Worm (Caenorhabditis elegans) whole organism, L1 larva: ENCODE data around the gene F46H5.7.
A peak's percentile ranks its signal among the peaks of the same experiment; 100 is the strongest.

Source experiments
- C16A3.4 ChIP-seq: fragments of 150-350 bp; optimal IDR thresholded peaks from 2 replicates; lab custom pipeline; 2014; ENCODE audit warnings: missing biosample characterization, missing genetic modification characterization
- C34B4.2 ChIP-seq: sonication (generic microtip); optimal IDR thresholded peaks from 2 replicates; lab custom pipeline; 2017; ENCODE audit warnings: mild to moderate bottlenecking, missing genetic modification characterization, missing compliant biosample characterization
- F16B12.6 ChIP-seq: fragments of 150-350 bp; optimal IDR thresholded peaks from 2 replicates; lab custom pipeline; 2014; ENCODE audit warnings: missing biosample characterization, missing genetic modification characterization
- aha-1 ChIP-seq: fragments of 150-350 bp; optimal IDR thresholded peaks from 2 replicates; lab custom pipeline; 2014; ENCODE audit warnings: missing biosample characterization, missing genetic modification characterization
- alr-1 ChIP-seq: fragments of 200-800 bp; sonication (Bioruptor generic); optimal IDR thresholded peaks from 2 replicates; lab custom pipeline; 2018; ENCODE audit warnings: borderline replicate concordance, mild to moderate bottlenecking, missing genetic modification characterization, missing compliant biosample characterization
- blmp-1 ChIP-seq: fragments of 150-350 bp; optimal IDR thresholded peaks from 2 replicates; lab custom pipeline; 2014; ENCODE audit warnings: missing biosample characterization, missing genetic modification characterization
- ceh-63 ChIP-seq: fragments of 200-800 bp; sonication (Bioruptor generic); optimal IDR thresholded peaks from 2 replicates; lab custom pipeline; 2018; ENCODE audit warnings: mild to moderate bottlenecking, missing genetic modification characterization, missing compliant biosample characterization
- ceh-8 ChIP-seq: fragments of 200-800 bp; sonication (Bioruptor generic); optimal IDR thresholded peaks from 2 replicates; lab custom pipeline; 2018; ENCODE audit warnings: mild to moderate bottlenecking, missing genetic modification characterization, moderate library complexity, missing compliant biosample characterization
- ceh-82 ChIP-seq, 3 experiments: fragments of 150-350 bp in 1 of 3; sonication (generic microtip) in 2 of 3; optimal IDR thresholded peaks; 2 replicates each; lab custom pipeline; 2014 to 2017; ENCODE audit warnings: missing biosample characterization in 3 of 3, missing genetic modification characterization in 3 of 3
- ceh-90 ChIP-seq: sonication (generic microtip); optimal IDR thresholded peaks from 2 replicates; lab custom pipeline; 2016; ENCODE audit warnings: missing genetic modification characterization, missing compliant biosample characterization
- dpl-1 ChIP-seq, 3 experiments: fragments of 150-350 bp in 2 of 3; sonication (generic microtip) in 1 of 3; optimal IDR thresholded peaks; 2 replicates each; lab custom pipeline; 2014 to 2017; ENCODE audit warnings: missing biosample characterization in 3 of 3, missing genetic modification characterization in 3 of 3, missing genetic modification reagents in 3 of 3
- dsc-1 ChIP-seq: sonication (generic microtip); optimal IDR thresholded peaks from 2 replicates; lab custom pipeline; 2016; ENCODE audit warnings: mild to moderate bottlenecking, missing genetic modification characterization, missing compliant biosample characterization
- efl-1 ChIP-seq, 4 experiments: fragments of 150-350 bp; optimal IDR thresholded peaks in 3 of 4; peaks in 1 of 4; 1 replicate in 1 of 4; 2 replicates in 3 of 4; lab custom pipeline; 2014; ENCODE audit warnings: missing biosample characterization in 2 of 4, missing genetic modification characterization in 2 of 4, missing genetic modification reagents in 2 of 4
- egl-13 ChIP-seq: sonication (generic microtip); optimal IDR thresholded peaks from 2 replicates; lab custom pipeline; 2016; ENCODE audit warnings: missing genotype, missing genetic modification reagents, missing genetic modification characterization, missing compliant biosample characterization
- elt-2 ChIP-seq: sonication (generic microtip); optimal IDR thresholded peaks from 2 replicates; lab custom pipeline; 2016; ENCODE audit warnings: missing genetic modification characterization, mild to moderate bottlenecking, inconsistent platforms, missing compliant biosample characterization, missing genetic modification reagents
- elt-3 ChIP-seq, 6 experiments: fragments of 150-350 bp in 1 of 6; sonication (generic microtip); optimal IDR thresholded peaks; 2 replicates each; lab custom pipeline; 2017 to 2018; ENCODE audit warnings: missing biosample characterization in 6 of 6, missing genetic modification characterization in 6 of 6, inconsistent platforms in 1 of 6
- ets-5 ChIP-seq: fragments of 200-800 bp; sonication (Bioruptor generic); IDR thresholded peaks from 2 replicates; pipeline ENCODE4 v1.3.6; 2022; ENCODE audit warnings: missing genetic modification characterization, missing compliant biosample characterization
- fkh-4 ChIP-seq: sonication (generic microtip); optimal IDR thresholded peaks from 2 replicates; lab custom pipeline; 2016; ENCODE audit warnings: missing compliant biosample characterization, missing genetic modification characterization, borderline replicate concordance
- fkh-8 ChIP-seq: sonication (generic microtip); optimal IDR thresholded peaks from 2 replicates; lab custom pipeline; 2016; ENCODE audit warnings: mild to moderate bottlenecking, missing genetic modification characterization, missing compliant biosample characterization
- grh-1 ChIP-seq: fragments of 200-800 bp; sonication (Bioruptor generic); IDR thresholded peaks from 2 replicates; pipeline ENCODE4 v1.3.6; 2022; ENCODE audit warnings: missing genetic modification reagents, missing genetic modification characterization, missing compliant biosample characterization
- irx-1 ChIP-seq: sonication (generic microtip); optimal IDR thresholded peaks from 2 replicates; lab custom pipeline; 2016; ENCODE audit warnings: missing genetic modification characterization, missing compliant biosample characterization
- isw-1 ChIP-seq: fragments of 200-800 bp; sonication (Bioruptor generic); IDR thresholded peaks from 2 replicates; pipeline ENCODE4 v1.3.6; 2022; ENCODE audit warnings: missing genetic modification characterization, missing compliant biosample characterization
- jun-1 ChIP-seq: fragments of 150-350 bp; optimal IDR thresholded peaks from 2 replicates; lab custom pipeline; 2014; ENCODE audit warnings: missing biosample characterization, missing genetic modification reagents, missing genetic modification characterization
- lin-14 ChIP-seq: fragments of 200-800 bp; sonication (Bioruptor generic); optimal IDR thresholded peaks from 2 replicates; lab custom pipeline; 2018; ENCODE audit warnings: mild to moderate bottlenecking, missing genetic modification characterization, moderate library complexity, missing compliant biosample characterization
- lin-15B ChIP-seq: fragments of 150-350 bp; sonication (generic microtip); optimal IDR thresholded peaks from 3 replicates; lab custom pipeline; 2014; ENCODE audit warnings: missing biosample characterization, missing genetic modification characterization
- lin-35 ChIP-seq, 2 experiments: fragments of 150-350 bp; optimal IDR thresholded peaks; 2 replicates each; lab custom pipeline; 2014; ENCODE audit warnings: missing biosample characterization in 2 of 2, missing genetic modification characterization in 2 of 2, missing genetic modification reagents in 2 of 2
- lin-39 ChIP-seq: fragments of 150-350 bp; optimal IDR thresholded peaks from 2 replicates; lab custom pipeline; 2014; ENCODE audit warnings: missing biosample characterization, missing genetic modification reagents, missing genetic modification characterization
- lir-3 ChIP-seq: sonication (generic microtip); optimal IDR thresholded peaks from 2 replicates; lab custom pipeline; 2016; ENCODE audit warnings: mild to moderate bottlenecking, missing genetic modification characterization, moderate library complexity, missing compliant biosample characterization; ENCODE audit not compliant: poor library complexity
- lsy-2 ChIP-seq, 2 experiments: fragments of 150-350 bp; optimal IDR thresholded peaks; 2 replicates each; lab custom pipeline; 2014; ENCODE audit warnings: missing biosample characterization in 2 of 2, missing genetic modification characterization in 2 of 2
- mep-1 ChIP-seq: fragments of 150-350 bp; optimal IDR thresholded peaks from 2 replicates; lab custom pipeline; 2014; ENCODE audit warnings: missing biosample characterization, missing genetic modification characterization
- nhr-12 ChIP-seq: sonication (generic microtip); optimal IDR thresholded peaks from 2 replicates; lab custom pipeline; 2017; ENCODE audit warnings: missing biosample characterization, missing genetic modification characterization
- nhr-20 ChIP-seq: sonication (generic microtip); optimal IDR thresholded peaks from 2 replicates; lab custom pipeline; 2016; ENCODE audit warnings: mild to moderate bottlenecking, missing genetic modification characterization, missing compliant biosample characterization
- nhr-71 ChIP-seq: sonication (generic microtip); optimal IDR thresholded peaks from 2 replicates; lab custom pipeline; 2016; ENCODE audit warnings: mild to moderate bottlenecking, missing genetic modification characterization, moderate library complexity, missing compliant biosample characterization
- nhr-76 ChIP-seq: sonication (generic microtip); optimal IDR thresholded peaks from 2 replicates; lab custom pipeline; 2017; ENCODE audit warnings: missing biosample characterization, missing genetic modification characterization
- nhr-84 ChIP-seq: sonication (generic microtip); optimal IDR thresholded peaks from 2 replicates; lab custom pipeline; 2017; ENCODE audit warnings: missing biosample characterization, missing genetic modification characterization
- nhr-85 ChIP-seq: sonication (generic microtip); peaks from one replicate; lab custom pipeline; 2016; ENCODE audit warnings: missing genetic modification characterization, inconsistent platforms, missing compliant biosample characterization
- nhr-90 ChIP-seq: sonication (generic microtip); optimal IDR thresholded peaks from 2 replicates; lab custom pipeline; 2016; ENCODE audit warnings: mild to moderate bottlenecking, missing genetic modification characterization, missing compliant biosample characterization; ENCODE audit not compliant: poor library complexity
- pag-3 ChIP-seq: sonication (generic microtip); optimal IDR thresholded peaks from 2 replicates; lab custom pipeline; 2017; ENCODE audit warnings: missing genetic modification characterization, mild to moderate bottlenecking, missing compliant biosample characterization, antibody characterized with exemption, borderline replicate concordance; ENCODE audit not compliant: insufficient read depth
- rnt-1 ChIP-seq: sonication (generic microtip); optimal IDR thresholded peaks from 2 replicates; lab custom pipeline; 2016; ENCODE audit warnings: mild to moderate bottlenecking, missing genetic modification characterization, moderate library complexity, missing compliant biosample characterization
- snpc-4 ChIP-seq: fragments of 150-350 bp; optimal IDR thresholded peaks from 2 replicates; lab custom pipeline; 2014; ENCODE audit warnings: missing biosample characterization, missing genetic modification characterization
- snu-23 ChIP-seq: sonication (generic microtip); optimal IDR thresholded peaks from 2 replicates; lab custom pipeline; 2016; ENCODE audit warnings: missing genetic modification characterization, missing compliant biosample characterization
- sox-4 ChIP-seq: sonication (generic microtip); optimal IDR thresholded peaks from 2 replicates; lab custom pipeline; 2016; ENCODE audit warnings: missing genetic modification characterization, missing compliant biosample characterization
- swsn-7 ChIP-seq: sonication (generic microtip); optimal IDR thresholded peaks from 2 replicates; lab custom pipeline; 2016; ENCODE audit warnings: missing genetic modification characterization, missing compliant biosample characterization
- tbx-2 ChIP-seq: sonication (generic microtip); optimal IDR thresholded peaks from 2 replicates; lab custom pipeline; 2016; ENCODE audit warnings: missing genetic modification characterization, missing compliant biosample characterization
- unc-30 ChIP-seq: sonication (generic microtip); optimal IDR thresholded peaks from 2 replicates; lab custom pipeline; 2017; ENCODE audit warnings: missing biosample characterization, missing genetic modification characterization
- xbp-1 ChIP-seq: sonication (generic microtip); optimal IDR thresholded peaks from 2 replicates; lab custom pipeline; 2016; ENCODE audit warnings: missing genetic modification characterization, missing compliant biosample characterization
- zag-1 ChIP-seq: fragments of 150-350 bp; optimal IDR thresholded peaks from 2 replicates; lab custom pipeline; 2014; ENCODE audit warnings: missing biosample characterization, missing genetic modification characterization
- zip-4 ChIP-seq: fragments of 200-800 bp; sonication (Bioruptor generic); optimal IDR thresholded peaks from 2 replicates; lab custom pipeline; 2018; ENCODE audit warnings: mild to moderate bottlenecking, missing genetic modification characterization, moderate library complexity, missing compliant biosample characterization
- ztf-4 ChIP-seq: fragments of 150-350 bp; optimal IDR thresholded peaks from 2 replicates; lab custom pipeline; 2014; ENCODE audit warnings: missing biosample characterization, missing genetic modification characterization

The F46H5.7 gene

DNA sequence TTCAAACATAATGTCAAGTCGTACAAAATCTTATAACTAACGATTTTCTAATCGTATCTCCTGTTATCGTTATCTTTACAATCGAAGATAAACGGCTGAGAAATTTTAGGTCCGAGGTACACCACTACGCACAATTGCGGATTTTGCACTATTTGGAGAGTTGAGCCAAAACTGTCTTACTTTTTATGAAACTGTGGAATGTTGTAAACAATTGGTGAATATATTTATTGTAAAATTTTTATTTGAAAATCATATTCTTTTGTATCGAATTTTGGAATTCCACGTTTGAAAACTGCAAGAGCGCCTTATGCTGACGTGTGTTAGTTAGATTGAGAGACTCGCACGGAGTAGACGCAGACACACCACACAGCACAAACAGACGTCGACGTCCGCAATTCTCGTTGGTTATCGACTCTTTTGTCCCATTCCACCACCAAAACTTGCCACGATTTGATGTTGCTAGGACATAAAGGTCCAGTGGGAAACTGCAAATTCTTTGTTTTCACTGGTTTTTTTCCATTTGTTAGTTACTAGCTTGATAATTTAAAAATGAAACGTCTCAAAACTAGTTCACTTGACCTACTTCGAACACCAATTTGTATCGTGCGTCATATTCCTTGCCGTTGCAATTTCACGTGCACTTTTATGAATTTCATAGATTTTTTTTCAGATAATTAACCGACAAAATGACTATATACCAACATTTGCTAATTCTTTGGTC is 48.7 kb downstream of the F46H5.7 start, which contains the start of gene dnj-7:
TSS of gene dnj-7 (plus strand) at position 671 of the 721 bp plus-strand sequence.
- TF ChIP-seq sox-4 (tag; lab: Kevin White, UChicago) (peak; percentile 8), lin-14 (GFP tag; lab: Kevin White, UChicago) (peak; percentile 81), dsc-1 (tag; lab: Kevin White, UChicago) (peak; percentile 13), unc-30 (no peak), mep-1 (tag; lab: Kevin White, UChicago) (peak; percentile 69), lir-3 (tag; lab: Kevin White, UChicago) (no peak), tbx-2 (tag; lab: Kevin White, UChicago) (peak; percentile 67), ceh-90 (tag; lab: Kevin White, UChicago) (no peak), lin-39 (tag; lab: Kevin White, UChicago) (peak; percentile 21), dpl-1 (GFP tag; optimal IDR thresholded peaks at IDR 0.05; lab: Kevin White, UChicago) (peak in 1 of 3 experiments; percentile 23), nhr-12 (tag; lab: Kevin White, UChicago) (no peak), lsy-2 (tag; optimal IDR thresholded peaks at IDR 0.05; lab: Kevin White, UChicago) (peak in 1 of 2 experiments; percentile 42), ceh-8 (GFP tag; lab: Kevin White, UChicago) (no peak), ceh-63 (GFP tag; lab: Kevin White, UChicago) (no peak), xbp-1 (tag; lab: Kevin White, UChicago) (peak; percentile 100), efl-1 (optimal IDR thresholded peaks at IDR 0.05; lab: Kevin White, UChicago) (no peak), efl-1 (GFP tag; optimal IDR thresholded peaks at IDR 0.05 in 1 of 2; lab: Kevin White, UChicago) (peak; percentile 10 to 90), swsn-7 (tag; lab: Kevin White, UChicago) (peak; percentile 59), fkh-4 (tag; lab: Kevin White, UChicago) (no peak), elt-3 (tag; optimal IDR thresholded peaks at IDR 0.05; lab: Kevin White, UChicago) (peak in 2 of 6 experiments; percentile 54 to 79), C34B4.2 (no peak), elt-2 (tag; lab: Kevin White, UChicago) (peak; percentile 5), ets-5 (no peak), C16A3.4 (tag; lab: Kevin White, UChicago) (peak; percentile 37), snu-23 (GFP tag; lab: Kevin White, UChicago) (peak; percentile 69), zip-4 (GFP tag; lab: Kevin White, UChicago) (no peak), blmp-1 (peak; percentile 39), aha-1 (no peak), irx-1 (tag; lab: Kevin White, UChicago) (peak; percentile 10), F16B12.6 (peak; percentile 79), lin-15B (tag; lab: Kevin White, UChicago) (peak; percentile 18), nhr-71 (tag; lab: Kevin White, UChicago) (peak; percentile 79), ztf-4 (no peak), nhr-85 (tag; lab: Kevin White, UChicago) (peak; percentile 75), nhr-90 (tag; lab: Kevin White, UChicago) (peak; percentile 33), grh-1 (GFP tag; lab: Robert Waterston, UW) (0 out of 2 replicates have a peak, but pooled peaks have one; percentile 22), fkh-8 (tag; lab: Kevin White, UChicago) (peak; percentile 2), nhr-20 (tag; lab: Kevin White, UChicago) (peak; percentile 66), lin-35 (GFP tag; optimal IDR thresholded peaks at IDR 0.05; lab: Kevin White, UChicago) (no peak), snpc-4 (tag; lab: Kevin White, UChicago) (no peak)
- TF ChIP-seq, all 84 proteins: peak for 25

DNA sequence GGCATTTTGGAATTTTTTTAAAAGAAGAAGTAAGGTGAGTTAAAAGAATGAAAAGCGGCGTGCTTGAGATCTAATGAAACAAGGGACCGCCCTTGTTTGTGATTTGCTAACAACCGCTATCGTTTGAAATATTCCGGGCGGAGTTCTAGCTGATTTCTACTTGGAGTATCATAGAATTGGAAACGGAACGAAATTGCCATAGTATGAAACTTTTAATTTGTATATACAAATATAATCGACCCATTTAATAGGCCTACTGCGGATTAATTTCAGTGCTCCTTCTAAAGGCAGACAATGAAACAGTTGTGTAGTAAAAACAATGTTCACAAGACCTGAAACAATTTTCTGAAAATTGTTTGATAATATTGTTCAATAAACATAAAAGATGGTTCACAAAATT is 50.9 kb downstream of the F46H5.7 start, which contains the start of gene C55B6.7:
TSS of gene C55B6.7 (minus strand) at position 101 of the 400 bp plus-strand sequence.
- TF ChIP-seq elt-3 (tag; optimal IDR thresholded peaks at IDR 0.05; lab: Kevin White, UChicago), result no peak
- TF ChIP-seq ceh-63 (GFP tag; lab: Kevin White, UChicago), result no peak
- no peak for TF ChIP-seq rnt-1 (tag; lab: Kevin White, UChicago)
- no peak for TF ChIP-seq ceh-82 (tag; optimal IDR thresholded peaks at IDR 0.05; lab: Kevin White, UChicago)
- TF ChIP-seq alr-1 (tag; lab: Kevin White, UChicago), result no peak
- no peak for TF ChIP-seq ceh-90 (tag; lab: Kevin White, UChicago)
- no peak for TF ChIP-seq lin-15B (tag; lab: Kevin White, UChicago)
- TF ChIP-seq nhr-20 (tag; lab: Kevin White, UChicago), result no peak
- no peak for TF ChIP-seq nhr-84 (tag; lab: Kevin White, UChicago)
- no peak for TF ChIP-seq nhr-90 (tag; lab: Kevin White, UChicago)
- no peak for TF ChIP-seq isw-1 (GFP tag; lab: Robert Waterston, UW)
- TF ChIP-seq egl-13 (tag; lab: Kevin White, UChicago), result no peak
- TF ChIP-seq pag-3, result no peak
- TF ChIP-seq zag-1 (tag; lab: Kevin White, UChicago), result no peak
- TF ChIP-seq nhr-76, result no peak
- TF ChIP-seq jun-1 (tag; lab: Kevin White, UChicago), result no peak
- TF ChIP-seq, all 84 proteins: peak for 0
